Fruit fly (Drosophila melanogaster) whole organism, embryonic: ENCODE results near the gene AstA-R1.

ENCODE experiments used
- Adf1 ChIP-seq: fragments of 200-800 bp; sonication (Bioruptor generic); IDR thresholded peaks from 2 replicates; pipeline ENCODE4 v1.3.6; 2022; ENCODE audit warnings: missing biosample characterization, missing genetic modification characterization
- Aef1 ChIP-seq: fragments of 200-800 bp; sonication (Bioruptor generic); IDR thresholded peaks from 3 replicates; pipeline ENCODE4 v1.3.6; 2022; ENCODE audit warnings: missing biosample characterization, missing genetic modification characterization
- Bteb2 ChIP-seq: fragments of 200-800 bp; sonication (Bioruptor generic); optimal IDR thresholded peaks from 2 replicates; lab custom pipeline; 2016; ENCODE audit warnings: missing biosample characterization, missing genetic modification characterization
- CG10147 ChIP-seq: fragments of 200-800 bp; sonication (Bioruptor generic); optimal IDR thresholded peaks from 2 replicates; lab custom pipeline; 2019; ENCODE audit warnings: missing biosample characterization, mild to moderate bottlenecking, missing genetic modification characterization, moderate library complexity
- CG10543 ChIP-seq: fragments of 200-800 bp; sonication (Bioruptor generic); optimal IDR thresholded peaks from 3 replicates; lab custom pipeline; 2017; ENCODE audit warnings: missing biosample characterization, mild to moderate bottlenecking, missing genetic modification characterization, moderate library complexity
- CG10565 ChIP-seq: fragments of 200-800 bp; sonication (Bioruptor generic); optimal IDR thresholded peaks from 3 replicates; lab custom pipeline; 2016; ENCODE audit warnings: missing biosample characterization, mild to moderate bottlenecking, missing genetic modification characterization
- CG12744 ChIP-seq: fragments of 200-800 bp; sonication (Bioruptor generic); optimal IDR thresholded peaks from 2 replicates; lab custom pipeline; 2016; ENCODE audit warnings: missing biosample characterization, missing genetic modification characterization
- CG13123 ChIP-seq: fragments of 200-800 bp; sonication (Bioruptor generic); optimal IDR thresholded peaks from 2 replicates; lab custom pipeline; 2016; ENCODE audit warnings: missing biosample characterization, missing genetic modification characterization
- CG1792 ChIP-seq: fragments of 200-800 bp; sonication (Bioruptor generic); optimal IDR thresholded peaks from 2 replicates; lab custom pipeline; 2016; ENCODE audit warnings: missing biosample characterization, missing genetic modification characterization
- CG31365 ChIP-seq: fragments of 200-800 bp; sonication (Bioruptor generic); optimal IDR thresholded peaks from 2 replicates; lab custom pipeline; 2018; ENCODE audit warnings: missing biosample characterization, mild to moderate bottlenecking, missing genetic modification characterization
- CG34376 ChIP-seq: fragments of 200-800 bp; sonication (Bioruptor generic); optimal IDR thresholded peaks from 2 replicates; lab custom pipeline; 2018; ENCODE audit warnings: missing biosample characterization, mild to moderate bottlenecking, missing genetic modification characterization
- CG5180 ChIP-seq: fragments of 200-800 bp; sonication (Bioruptor generic); optimal IDR thresholded peaks from 3 replicates; lab custom pipeline; 2017; ENCODE audit warnings: missing biosample characterization, missing genetic modification characterization, mild to moderate bottlenecking, moderate library complexity, missing genetic modification reagents
- CG8478 ChIP-seq: fragments of >200 bp; optimal IDR thresholded peaks from 2 replicates; lab custom pipeline; 2018
- CG8765 ChIP-seq: fragments of 200-800 bp; sonication (Bioruptor generic); IDR thresholded peaks from 2 replicates; pipeline ENCODE4 v1.3.6; 2022; ENCODE audit warnings: missing biosample characterization, missing genetic modification characterization
- CG8924 ChIP-seq: fragments of 200-800 bp; optimal IDR thresholded peaks from 3 replicates; lab custom pipeline; 2019; ENCODE audit warnings: missing biosample characterization, mild to moderate bottlenecking, missing genetic modification characterization, moderate library complexity
- CG9817 ChIP-seq: fragments of 200-800 bp; sonication (Bioruptor generic); optimal IDR thresholded peaks from 2 replicates; lab custom pipeline; 2018; ENCODE audit warnings: missing biosample characterization, mild to moderate bottlenecking, missing genetic modification characterization, moderate library complexity
- CG9876 ChIP-seq: fragments of 200-800 bp; sonication (Bioruptor generic); optimal IDR thresholded peaks from 2 replicates; lab custom pipeline; 2016; ENCODE audit warnings: missing biosample characterization, missing genetic modification characterization
- Camta ChIP-seq: fragments of 200-800 bp; sonication (Bioruptor generic); optimal IDR thresholded peaks from 2 replicates; lab custom pipeline; 2016; ENCODE audit warnings: missing biosample characterization, missing genetic modification characterization
- HLH54F ChIP-seq: fragments of 200-800 bp; sonication (Bioruptor generic); optimal IDR thresholded peaks from 3 replicates; lab custom pipeline; 2016; ENCODE audit warnings: missing biosample characterization, missing genetic modification characterization
- Lpt ChIP-seq: fragments of >200 bp; optimal IDR thresholded peaks from 2 replicates; lab custom pipeline; 2018; ENCODE audit warnings: missing biosample characterization, missing genetic modification characterization
- MBD-R2 ChIP-seq: fragments of 200-800 bp; sonication (Bioruptor generic); IDR thresholded peaks from 2 replicates; pipeline ENCODE4 v1.3.6; 2022; ENCODE audit warnings: missing biosample characterization, missing genetic modification characterization
- Myb ChIP-seq: fragments of 200-800 bp; sonication (Bioruptor generic); optimal IDR thresholded peaks from 2 replicates; lab custom pipeline; 2016; ENCODE audit warnings: missing biosample characterization, missing genetic modification characterization
- NFAT ChIP-seq: fragments of 200-800 bp; sonication (Bioruptor generic); IDR thresholded peaks from 2 replicates; pipeline ENCODE4 v1.3.6; 2022; ENCODE audit warnings: missing biosample characterization, missing genetic modification characterization
- Nf-YA ChIP-seq: fragments of 200-800 bp; sonication (Bioruptor generic); IDR thresholded peaks from 2 replicates; pipeline ENCODE4 v1.3.6; 2022; ENCODE audit warnings: missing biosample characterization, missing genetic modification characterization
- Nf-YB ChIP-seq: fragments of 200-800 bp; sonication (Bioruptor generic); optimal IDR thresholded peaks from 3 replicates; lab custom pipeline; 2019; ENCODE audit warnings: missing biosample characterization, mild to moderate bottlenecking, missing genetic modification characterization, moderate library complexity
- NfI ChIP-seq: fragments of 200-800 bp; sonication (Bioruptor generic); optimal IDR thresholded peaks from 3 replicates; lab custom pipeline; 2018; ENCODE audit warnings: missing biosample characterization, mild to moderate bottlenecking, missing genetic modification characterization, moderate library complexity
- Optix ChIP-seq: fragments of 200-800 bp; sonication (Bioruptor generic); IDR thresholded peaks from 3 replicates; pipeline ENCODE4 v1.3.6; 2022; ENCODE audit warnings: missing biosample characterization, missing genetic modification characterization
- Pdp1 ChIP-seq, 2 experiments: fragments of 200-800 bp; sonication (Bioruptor generic); optimal IDR thresholded peaks; 3 replicates each; lab custom pipeline; 2016; ENCODE audit warnings: missing biosample characterization in 2 of 2, missing genetic modification characterization in 2 of 2, mild to moderate bottlenecking in 1 of 2, moderate library complexity in 1 of 2
- Spps ChIP-seq: fragments of 200-800 bp; sonication (Bioruptor generic); optimal IDR thresholded peaks from 2 replicates; lab custom pipeline; 2018; ENCODE audit warnings: missing biosample characterization, mild to moderate bottlenecking, missing genetic modification characterization
- Stat92E ChIP-seq, 3 experiments: fragments of >200 bp in 2 of 3; fragments of 200-800 bp in 1 of 3; sonication (Bioruptor generic) in 1 of 3; optimal IDR thresholded peaks; 2 replicates each; lab custom pipeline; 2017 to 2019; ENCODE audit warnings: missing biosample characterization in 3 of 3, missing genetic modification characterization in 3 of 3, mild to moderate bottlenecking in 1 of 3, moderate library complexity in 1 of 3
- Taf1 ChIP-seq: fragments of 200-800 bp; sonication (Bioruptor generic); IDR thresholded peaks from 2 replicates; pipeline ENCODE4 v1.3.6; 2022; ENCODE audit warnings: missing biosample characterization, missing genetic modification characterization
- bsh ChIP-seq, 2 experiments: fragments of 200-800 bp; sonication (Bioruptor generic); optimal IDR thresholded peaks; 2 replicates each; lab custom pipeline; 2017 to 2018; ENCODE audit warnings: mild to moderate bottlenecking in 2 of 2, missing biosample characterization in 2 of 2, missing genetic modification characterization in 2 of 2, moderate library complexity in 1 of 2
- croc ChIP-seq: fragments of 200-800 bp; sonication (Bioruptor generic); conservative IDR thresholded peaks from 3 replicates; pipeline ENCODE4 v1.3.6; 2022; ENCODE audit warnings: missing biosample characterization, missing genetic modification characterization
- crp ChIP-seq, 2 experiments: fragments of 200-800 bp; sonication (Bioruptor generic); optimal IDR thresholded peaks; 2 replicates in 1 of 2; 3 replicates in 1 of 2; lab custom pipeline; 2017; ENCODE audit warnings: missing biosample characterization in 2 of 2, missing genetic modification characterization in 2 of 2, mild to moderate bottlenecking in 1 of 2, moderate library complexity in 1 of 2
- cwo ChIP-seq: fragments of 200-800 bp; sonication (Bioruptor generic); optimal IDR thresholded peaks from 3 replicates; lab custom pipeline; 2017; ENCODE audit warnings: missing biosample characterization, missing genetic modification characterization, mild to moderate bottlenecking, moderate library complexity, missing genetic modification reagents
- danr ChIP-seq: fragments of 200-800 bp; sonication (Bioruptor generic); IDR thresholded peaks from 2 replicates; pipeline ENCODE4 v1.3.6; 2022; ENCODE audit warnings: missing biosample characterization, missing genetic modification characterization
- exex ChIP-seq: fragments of 200-800 bp; sonication (Bioruptor generic); optimal IDR thresholded peaks from 4 replicates; lab custom pipeline; 2018; ENCODE audit warnings: missing biosample characterization, mild to moderate bottlenecking, missing genetic modification characterization, moderate library complexity
- gt ChIP-seq: fragments of 200-800 bp; sonication (Bioruptor generic); IDR thresholded peaks from 2 replicates; pipeline ENCODE4 v1.3.6; 2022; ENCODE audit warnings: missing biosample characterization, missing genetic modification characterization
- knrl ChIP-seq: fragments of 200-800 bp; sonication (Bioruptor generic); IDR thresholded peaks from 3 replicates; pipeline ENCODE4 v1.3.6; 2022; ENCODE audit warnings: missing biosample characterization, missing genetic modification characterization; ENCODE audit not compliant: partially characterized antibody
- pho ChIP-seq: fragments of 200-800 bp; sonication (Bioruptor generic); optimal IDR thresholded peaks from 2 replicates; lab custom pipeline; 2016; ENCODE audit warnings: missing biosample characterization, missing genetic modification characterization
- pita ChIP-seq: fragments of 200-800 bp; sonication (Bioruptor generic); optimal IDR thresholded peaks from 2 replicates; lab custom pipeline; 2017; ENCODE audit warnings: missing biosample characterization, mild to moderate bottlenecking, missing genetic modification characterization
- prd ChIP-seq, 3 experiments: fragments of >200 bp in 2 of 3; fragments of 200-800 bp in 1 of 3; sonication (Bioruptor generic) in 1 of 3; optimal IDR thresholded peaks in 2 of 3; IDR thresholded peaks in 1 of 3; 2 replicates in 2 of 3; 3 replicates in 1 of 3; pipeline versions ENCODE4 v1.3.6 to Lab custom; 2017 to 2022; ENCODE audit warnings: missing biosample characterization in 1 of 3, missing genetic modification characterization in 1 of 3
- ro ChIP-seq: fragments of 200-800 bp; sonication (Bioruptor generic); IDR thresholded peaks from 2 replicates; pipeline ENCODE4 v1.3.6; 2022; ENCODE audit warnings: missing biosample characterization, missing genetic modification characterization
- scrt ChIP-seq: fragments of 200-800 bp; sonication (Bioruptor generic); optimal IDR thresholded peaks from 2 replicates; lab custom pipeline; 2018; ENCODE audit warnings: missing biosample characterization, mild to moderate bottlenecking, missing genetic modification characterization, moderate library complexity
- sens ChIP-seq: fragments of 200-800 bp; sonication (Bioruptor generic); peaks from one replicate; lab custom pipeline; 2016; ENCODE audit warnings: missing biosample characterization, missing genetic modification characterization
- sim ChIP-seq: fragments of 200-800 bp; sonication (Bioruptor generic); IDR thresholded peaks from 2 replicates; pipeline ENCODE4 v1.3.6; 2022; ENCODE audit warnings: missing biosample characterization, missing genetic modification characterization
- sqz ChIP-seq: fragments of 200-800 bp; sonication (Bioruptor generic); optimal IDR thresholded peaks from 3 replicates; lab custom pipeline; 2018; ENCODE audit warnings: missing biosample characterization, mild to moderate bottlenecking, missing genetic modification characterization
- sug ChIP-seq: fragments of 200-800 bp; optimal IDR thresholded peaks from 2 replicates; lab custom pipeline; 2019; ENCODE audit warnings: missing biosample characterization, mild to moderate bottlenecking, missing genetic modification characterization, moderate library complexity
- tap ChIP-seq: fragments of 200-800 bp; optimal IDR thresholded peaks from 3 replicates; lab custom pipeline; 2019; ENCODE audit warnings: missing biosample characterization, mild to moderate bottlenecking, missing genetic modification characterization, moderate library complexity

Gene AstA-R1

DNA sequence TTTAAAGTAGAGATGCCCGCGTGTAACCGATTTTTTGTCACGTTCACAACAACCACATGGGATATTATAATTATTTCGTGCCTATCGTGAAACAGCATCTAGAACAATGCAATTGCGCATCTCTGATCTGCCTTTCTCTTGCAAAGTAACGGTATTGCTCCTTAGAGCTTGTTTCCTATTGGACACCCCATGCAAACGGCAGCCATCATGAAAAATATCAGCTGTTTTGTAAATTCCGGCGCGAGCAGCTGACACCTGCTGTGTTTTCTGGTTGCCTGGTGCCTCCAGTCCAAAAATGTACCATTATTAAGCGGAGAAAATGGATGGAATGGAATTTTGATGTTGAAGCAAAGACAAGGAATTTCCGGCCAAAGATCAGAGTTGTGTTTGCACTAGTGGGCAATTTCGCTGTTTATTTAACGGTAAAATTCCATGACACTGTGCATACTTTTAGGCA, 129.9 kb downstream of the AstA-R1 start (continued):
- no peak for TF ChIP-seq tap (tag; lab: Kevin White, UChicago)
- TF ChIP-seq CG10147, result no peak
- peak in 1 of 2 experiments; percentile 73 for TF ChIP-seq crp (GFP tag; optimal IDR thresholded peaks at IDR 0.05; lab: Kevin White, UChicago)
- TF ChIP-seq pho (GFP tag; lab: Kevin White, UChicago), result no peak
- TF ChIP-seq Adf1, result no peak
- peak; percentile 74 for TF ChIP-seq sens (GFP tag; lab: Kevin White, UChicago)
- no peak for TF ChIP-seq ro (GFP tag; lab: Robert Waterston, UW)
- TF ChIP-seq danr, result no peak
- TF ChIP-seq CG9817 (tag; lab: Kevin White, UChicago), result no peak
- no peak for TF ChIP-seq croc (GFP tag; lab: Robert Waterston, UW)
- no peak for TF ChIP-seq NFAT (GFP tag; lab: Robert Waterston, UW)
- no peak for TF ChIP-seq CG9876 (GFP tag; lab: Kevin White, UChicago)
- no peak for TF ChIP-seq Bteb2 (GFP tag; lab: Kevin White, UChicago)
- TF ChIP-seq CG8765, result no peak
- peak; percentile 14 for TF ChIP-seq Myb (GFP tag; lab: Kevin White, UChicago)
- TF ChIP-seq Stat92E (GFP tag; optimal IDR thresholded peaks at IDR 0.05; lab: Kevin White, UChicago), result no peak
- no peak for TF ChIP-seq sim (GFP tag; lab: Robert Waterston, UW)
- TF ChIP-seq CG12744 (GFP tag; lab: Kevin White, UChicago), result no peak
- no peak for TF ChIP-seq exex (tag; lab: Kevin White, UChicago)
- TF ChIP-seq Spps, result no peak
- no peak for TF ChIP-seq Lpt (GFP tag; lab: Kevin White, UChicago)
- no peak; the same call in 2 of the 3 replicates for TF ChIP-seq knrl
- TF ChIP-seq CG1792, result no peak
- peak; percentile 29 for TF ChIP-seq CG8924 (tag; lab: Kevin White, UChicago)
- no peak for TF ChIP-seq sqz (GFP tag; lab: Kevin White, UChicago)
- TF ChIP-seq MBD-R2 (GFP tag; lab: Robert Waterston, UW), result no peak
- TF ChIP-seq CG8478 (lab: Kevin White, UChicago), result no peak
- no peak for TF ChIP-seq CG31365 (tag; lab: Kevin White, UChicago)
- TF ChIP-seq CG5180 (GFP tag; lab: Kevin White, UChicago), result peak; percentile 22
- no peak for TF ChIP-seq prd (optimal IDR thresholded peaks at IDR 0.05; lab: Kevin White, UChicago)
- no peak for TF ChIP-seq prd (GFP tag; IDR thresholded peaks at IDR 0.05; lab: Robert Waterston, UW)
- no peak for TF ChIP-seq Aef1 (GFP tag; lab: Robert Waterston, UW)
- no peak for TF ChIP-seq gt
- no peak for TF ChIP-seq scrt (GFP tag; lab: Kevin White, UChicago)

DNA sequence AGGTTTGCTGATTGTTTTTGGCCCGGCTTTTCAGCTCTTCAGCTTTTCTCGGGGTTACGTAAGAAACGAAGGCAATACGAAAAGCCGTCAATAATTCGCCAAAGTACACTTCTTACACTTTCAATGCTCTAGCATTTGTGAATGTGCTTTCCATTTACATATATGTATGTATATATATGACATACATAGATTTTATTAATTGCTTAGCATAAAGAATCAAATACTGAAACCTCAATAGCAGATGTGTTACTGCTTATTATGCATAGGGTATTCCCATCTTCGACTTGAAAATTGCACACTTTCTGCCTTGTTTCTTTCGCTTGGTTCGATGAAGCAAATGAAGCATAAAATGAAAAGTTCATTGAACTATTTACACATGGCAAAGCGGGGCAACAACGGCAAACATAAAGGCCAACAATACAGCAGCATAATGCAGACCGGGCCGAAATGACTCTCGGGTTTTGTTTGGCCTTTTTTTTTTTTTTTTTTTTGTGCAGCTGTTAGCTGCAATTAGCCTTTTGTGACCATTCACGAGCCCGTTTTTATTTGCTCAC, 136.3 kb downstream of the AstA-R1 start:
- no peak for TF ChIP-seq CG10543 (GFP tag; lab: Kevin White, UChicago)
- peak in 1 of 2 experiments; percentile 18 for TF ChIP-seq Pdp1 (GFP tag; optimal IDR thresholded peaks at IDR 0.05; lab: Kevin White, UChicago)
- no peak for TF ChIP-seq CG34376 (GFP tag; lab: Kevin White, UChicago)
- TF ChIP-seq, all 482 proteins: peak for 1

DNA sequence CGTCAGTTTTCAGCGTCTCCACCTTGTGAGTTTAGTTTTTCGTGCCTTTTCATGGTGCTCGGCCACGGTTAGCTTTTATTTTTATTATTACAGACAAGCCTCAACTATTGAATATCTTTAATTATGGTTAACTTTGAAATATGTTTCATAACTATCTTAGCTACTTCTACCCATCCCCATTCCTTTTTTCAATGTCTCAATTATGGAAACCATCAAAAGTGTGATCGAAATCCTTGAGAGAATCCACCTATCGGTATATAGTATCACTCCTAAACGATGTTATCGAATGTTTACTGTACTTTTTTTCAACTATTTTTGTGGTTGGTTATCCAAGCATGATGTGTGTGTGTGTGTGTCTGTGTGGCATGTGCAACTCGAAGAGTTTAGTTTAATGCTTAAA, 139.7 kb downstream of the AstA-R1 start:
- TF ChIP-seq CG13123 (no peak), HLH54F (GFP tag; lab: Kevin White, UChicago) (no peak), cwo (GFP tag; lab: Kevin White, UChicago) (peak; percentile 28), Optix (no peak), Taf1 (GFP tag; lab: Robert Waterston, UW) (no peak), sug (tag; lab: Kevin White, UChicago) (peak; percentile 2), pita (GFP tag; lab: Kevin White, UChicago) (no peak), CG8924 (tag; lab: Kevin White, UChicago) (peak; percentile 54), bsh (GFP tag; optimal IDR thresholded peaks at IDR 0.05; lab: Kevin White, UChicago) (peak in 1 of 2 experiments; percentile 46), Nf-YA (GFP tag; lab: Robert Waterston, UW) (no peak), Nf-YB (GFP tag; lab: Kevin White, UChicago) (peak; percentile 16), CG10565 (GFP tag; lab: Kevin White, UChicago) (no peak), Camta (GFP tag; lab: Kevin White, UChicago) (peak; percentile 7), NfI (GFP tag; lab: Kevin White, UChicago) (peak; percentile 36)
